Fruit fly (Drosophila melanogaster) whole organism, prepupa: ENCODE data around the gene CG9641.

Experiments
- Blimp-1 ChIP-seq: fragments of 200-800 bp; sonication (Bioruptor generic); optimal IDR thresholded peaks from 3 replicates; lab custom pipeline; 2017; ENCODE audit warnings: missing biosample characterization, missing genetic modification characterization, mild to moderate bottlenecking, moderate library complexity, missing genetic modification reagents
- CG11294 ChIP-seq: fragments of 200-800 bp; sonication (Bioruptor generic); IDR thresholded peaks from 2 replicates; pipeline ENCODE4 v1.3.6; 2022; ENCODE audit warnings: missing biosample characterization, missing genetic modification characterization
- CG6163 ChIP-seq: fragments of 200-800 bp; sonication (Bioruptor generic); IDR thresholded peaks from 3 replicates; pipeline ENCODE4 v1.3.6; 2022; ENCODE audit warnings: missing biosample characterization, missing genetic modification characterization
- CG8632 ChIP-seq: fragments of 200-800 bp; sonication (Bioruptor generic); optimal IDR thresholded peaks from 3 replicates; lab custom pipeline; 2016; ENCODE audit warnings: missing biosample characterization, missing genetic modification characterization
- Eip78C ChIP-seq: fragments of 200-800 bp; sonication (Bioruptor generic); peaks from one replicate; lab custom pipeline; 2016; ENCODE audit warnings: missing biosample characterization, missing genetic modification characterization
- Eip93F ChIP-seq: fragments of 200-800 bp; sonication (Bioruptor generic); optimal IDR thresholded peaks from 2 replicates; lab custom pipeline; 2016; ENCODE audit warnings: missing biosample characterization, mild to moderate bottlenecking, missing genetic modification characterization
- Ets21C ChIP-seq: fragments of 200-800 bp; sonication (Bioruptor generic); optimal IDR thresholded peaks from 3 replicates; lab custom pipeline; 2016; ENCODE audit warnings: missing biosample characterization, missing genetic modification characterization
- Sox102F ChIP-seq: fragments of 200-800 bp; sonication (Bioruptor generic); optimal IDR thresholded peaks from 2 replicates; lab custom pipeline; 2016; ENCODE audit warnings: missing biosample characterization, mild to moderate bottlenecking, missing genetic modification characterization
- fd59A ChIP-seq: fragments of 200-800 bp; sonication (Bioruptor generic); optimal IDR thresholded peaks from 2 replicates; lab custom pipeline; 2017; ENCODE audit warnings: missing biosample characterization, mild to moderate bottlenecking, missing genetic modification characterization, missing genetic modification reagents
- salr ChIP-seq, 2 experiments: fragments of 200-800 bp; sonication (Bioruptor generic); optimal IDR thresholded peaks; 3 replicates each; lab custom pipeline; 2016 to 2018; ENCODE audit warnings: missing biosample characterization in 2 of 2, missing genetic modification characterization in 2 of 2, mild to moderate bottlenecking in 1 of 2
- spab ChIP-seq: fragments of 200-800 bp; sonication (Bioruptor generic); optimal IDR thresholded peaks from 2 replicates; lab custom pipeline; 2017; ENCODE audit warnings: missing biosample characterization, mild to moderate bottlenecking, missing genetic modification characterization, missing genetic modification reagents

dm6 chr2L:3004601-3005000 is 27.9 kb upstream of the CG9641 start:
- no peak for TF ChIP-seq CG11294 (GFP tag; lab: Robert Waterston, UW)
- TF ChIP-seq Blimp-1 = no peak
- TF ChIP-seq Eip93F (GFP tag; lab: Kevin White, UChicago) = no peak
- TF ChIP-seq fd59A = peak; percentile 37
- TF ChIP-seq CG8632 (GFP tag; lab: Kevin White, UChicago) = no peak
- TF ChIP-seq Ets21C = peak; percentile 16
- TF ChIP-seq salr (GFP tag; optimal IDR thresholded peaks at IDR 0.05; lab: Kevin White, UChicago) = peak in 1 of 2 experiments; percentile 31
- TF ChIP-seq CG6163 = peak; percentile 66
- TF ChIP-seq spab (GFP tag; lab: Kevin White, UChicago) = peak; percentile 17
- TF ChIP-seq Sox102F (GFP tag; lab: Kevin White, UChicago) = peak; percentile 51
- peak; percentile 83 for TF ChIP-seq Eip78C
